Fruit fly (Drosophila melanogaster): ENCODE measurements around the gene CG11842.

- no peak for TF ChIP-seq ttk (optimal IDR thresholded peaks at IDR 0.05)
- no peak for TF ChIP-seq h (optimal IDR thresholded peaks at IDR 0.05)
Measured at dm6 chr3R:29071141-29071540, 18.7 kb downstream of the CG11842 start.

All from Kc167 (cell line).